Worm (Caenorhabditis elegans) whole organism, L3 larva: Measurements from ENCODE around the gene ZK1073.2.

ENCODE experiments used
- R02D3.7 ChIP-seq: fragments of 150-350 bp; optimal IDR thresholded peaks from 2 replicates; lab custom pipeline; 2014; ENCODE audit warnings: missing biosample characterization, missing genetic modification characterization
- ZK546.5 ChIP-seq: sonication (generic microtip); optimal IDR thresholded peaks from 2 replicates; lab custom pipeline; 2017; ENCODE audit warnings: missing biosample characterization, missing genetic modification characterization
- ama-1 ChIP-seq: fragments of 150-350 bp; optimal IDR thresholded peaks from 2 replicates; lab custom pipeline; 2018
- ceh-16 ChIP-seq: sonication (generic microtip); optimal IDR thresholded peaks from 2 replicates; lab custom pipeline; 2017; ENCODE audit warnings: missing biosample characterization, missing genetic modification characterization
- ceh-28 ChIP-seq: fragments of 150-350 bp; optimal IDR thresholded peaks from 2 replicates; lab custom pipeline; 2014; ENCODE audit warnings: missing biosample characterization, missing genetic modification reagents, missing genetic modification characterization
- ceh-9 ChIP-seq: sonication (generic microtip); optimal IDR thresholded peaks from 2 replicates; lab custom pipeline; 2018; ENCODE audit warnings: missing biosample characterization, missing genetic modification characterization
- daf-12 ChIP-seq: fragments of 150-350 bp; optimal IDR thresholded peaks from 2 replicates; lab custom pipeline; 2014; ENCODE audit warnings: missing biosample characterization, missing genetic modification reagents, missing genetic modification characterization
- egl-27 ChIP-seq: sonication (generic microtip); optimal IDR thresholded peaks from 4 replicates; lab custom pipeline; 2017; ENCODE audit warnings: missing biosample characterization, missing genetic modification reagents, missing genetic modification characterization
- elt-2 ChIP-seq: sonication (generic microtip); optimal IDR thresholded peaks from 2 replicates; lab custom pipeline; 2016; ENCODE audit warnings: missing genetic modification reagents, mild to moderate bottlenecking, missing genetic modification characterization, missing compliant biosample characterization
- elt-3 ChIP-seq, 3 experiments: fragments of 150-350 bp in 1 of 3; sonication (generic microtip) in 2 of 3; optimal IDR thresholded peaks; 2 replicates in 2 of 3; 4 replicates in 1 of 3; lab custom pipeline; 2014 to 2017; ENCODE audit warnings: missing biosample characterization in 3 of 3, missing genetic modification characterization in 3 of 3
- eor-1 ChIP-seq, 2 experiments: fragments of 150-350 bp; optimal IDR thresholded peaks; 2 replicates each; lab custom pipeline; 2014 to 2018; ENCODE audit warnings: missing biosample characterization in 2 of 2, missing genetic modification characterization in 2 of 2
- fkh-10 ChIP-seq: sonication (generic microtip); optimal IDR thresholded peaks from 2 replicates; lab custom pipeline; 2017; ENCODE audit warnings: missing biosample characterization, missing genetic modification reagents, missing genetic modification characterization
- fos-1 ChIP-seq: fragments of 150-350 bp; optimal IDR thresholded peaks from 2 replicates; lab custom pipeline; 2014; ENCODE audit warnings: missing biosample characterization, missing genetic modification characterization
- hmg-11 ChIP-seq: sonication (generic microtip); optimal IDR thresholded peaks from 2 replicates; lab custom pipeline; 2016; ENCODE audit warnings: missing genetic modification characterization, missing compliant biosample characterization
- jun-1 ChIP-seq: fragments of 150-350 bp; optimal IDR thresholded peaks from 2 replicates; lab custom pipeline; 2014; ENCODE audit warnings: missing biosample characterization, missing genetic modification reagents, missing genetic modification characterization
- lin-15B ChIP-seq: fragments of 150-350 bp; optimal IDR thresholded peaks from 2 replicates; lab custom pipeline; 2014; ENCODE audit warnings: missing biosample characterization, missing genetic modification characterization
- lin-39 ChIP-seq: fragments of 150-350 bp; optimal IDR thresholded peaks from 2 replicates; lab custom pipeline; 2018; ENCODE audit warnings: missing biosample characterization, missing genetic modification reagents, missing genetic modification characterization
- mml-1 ChIP-seq: fragments of 150-350 bp; sonication (generic microtip); optimal IDR thresholded peaks from 3 replicates; lab custom pipeline; 2014; ENCODE audit warnings: missing biosample characterization, missing genetic modification characterization
- nfya-1 ChIP-seq: sonication (generic microtip); optimal IDR thresholded peaks from 2 replicates; lab custom pipeline; 2017; ENCODE audit warnings: missing genetic modification characterization, mild to moderate bottlenecking, missing compliant biosample characterization, antibody characterized with exemption, moderate library complexity; ENCODE audit not compliant: insufficient read depth
- nhr-11 ChIP-seq: fragments of 150-350 bp; optimal IDR thresholded peaks from 2 replicates; lab custom pipeline; 2014; ENCODE audit warnings: missing biosample characterization, missing genetic modification characterization
- nhr-237 ChIP-seq: fragments of 150-350 bp; optimal IDR thresholded peaks from 2 replicates; lab custom pipeline; 2014; ENCODE audit warnings: missing biosample characterization, missing genetic modification characterization
- nhr-25 ChIP-seq: sonication (generic microtip); optimal IDR thresholded peaks from 2 replicates; lab custom pipeline; 2017; ENCODE audit warnings: missing biosample characterization, missing genetic modification characterization
- nhr-28 ChIP-seq: fragments of 150-350 bp; optimal IDR thresholded peaks from 2 replicates; lab custom pipeline; 2014; ENCODE audit warnings: missing biosample characterization, missing genetic modification characterization
- nhr-43 ChIP-seq: sonication (generic microtip); optimal IDR thresholded peaks from 2 replicates; lab custom pipeline; 2016; ENCODE audit warnings: mild to moderate bottlenecking, missing genetic modification characterization, missing compliant biosample characterization; ENCODE audit not compliant: poor library complexity, severe bottlenecking
- nhr-67 ChIP-seq: fragments of 150-350 bp; optimal IDR thresholded peaks from 2 replicates; lab custom pipeline; 2014; ENCODE audit warnings: missing biosample characterization, missing genetic modification characterization
- nhr-76 ChIP-seq: fragments of 150-350 bp; sonication (generic microtip); optimal IDR thresholded peaks from 5 replicates; lab custom pipeline; 2014; ENCODE audit warnings: missing biosample characterization, missing genetic modification characterization
- nhr-77 ChIP-seq: fragments of 150-350 bp; optimal IDR thresholded peaks from 2 replicates; lab custom pipeline; 2014; ENCODE audit warnings: missing biosample characterization, missing genetic modification characterization
- pqm-1 ChIP-seq: fragments of 150-350 bp; optimal IDR thresholded peaks from 2 replicates; lab custom pipeline; 2017; ENCODE audit warnings: missing biosample characterization, missing genetic modification characterization, inconsistent platforms
- sea-2 ChIP-seq: fragments of 150-350 bp; sonication (generic microtip); optimal IDR thresholded peaks from 4 replicates; lab custom pipeline; 2014; ENCODE audit warnings: missing biosample characterization, missing genetic modification reagents, missing genetic modification characterization
- tbx-2 ChIP-seq: sonication (generic microtip); optimal IDR thresholded peaks from 2 replicates; lab custom pipeline; 2016; ENCODE audit warnings: mild to moderate bottlenecking, missing genetic modification characterization, missing compliant biosample characterization
- unc-39 ChIP-seq: sonication (generic microtip); optimal IDR thresholded peaks from 4 replicates; lab custom pipeline; 2017; ENCODE audit warnings: missing biosample characterization, missing genetic modification characterization
- unc-62 ChIP-seq: fragments of 150-350 bp; sonication (generic microtip); optimal IDR thresholded peaks from 4 replicates; lab custom pipeline; 2014; ENCODE audit warnings: missing biosample characterization, missing genetic modification reagents, missing genetic modification characterization
- ztf-11 ChIP-seq: fragments of 150-350 bp; optimal IDR thresholded peaks from 2 replicates; lab custom pipeline; 2014; ENCODE audit warnings: missing biosample characterization, missing genetic modification characterization
- ztf-4 ChIP-seq: fragments of 150-350 bp; optimal IDR thresholded peaks from 2 replicates; lab custom pipeline; 2014; ENCODE audit warnings: missing biosample characterization, missing genetic modification characterization

Gene ZK1073.2

ce11 chrX:16099251-16099650, 4.2 kb upstream of the ZK1073.2 start:
- TF ChIP-seq sea-2 (no peak), nhr-25 (tag; lab: Kevin White, UChicago) (no peak), pqm-1 (tag; lab: Kevin White, UChicago) (no peak), hmg-11 (tag; lab: Kevin White, UChicago) (no peak), lin-15B (tag; lab: Kevin White, UChicago) (no peak), jun-1 (tag; lab: Kevin White, UChicago) (no peak), nhr-76 (no peak), nhr-77 (no peak), elt-2 (tag; lab: Kevin White, UChicago) (no peak), nhr-67 (tag; lab: Kevin White, UChicago) (no peak)

DNA sequence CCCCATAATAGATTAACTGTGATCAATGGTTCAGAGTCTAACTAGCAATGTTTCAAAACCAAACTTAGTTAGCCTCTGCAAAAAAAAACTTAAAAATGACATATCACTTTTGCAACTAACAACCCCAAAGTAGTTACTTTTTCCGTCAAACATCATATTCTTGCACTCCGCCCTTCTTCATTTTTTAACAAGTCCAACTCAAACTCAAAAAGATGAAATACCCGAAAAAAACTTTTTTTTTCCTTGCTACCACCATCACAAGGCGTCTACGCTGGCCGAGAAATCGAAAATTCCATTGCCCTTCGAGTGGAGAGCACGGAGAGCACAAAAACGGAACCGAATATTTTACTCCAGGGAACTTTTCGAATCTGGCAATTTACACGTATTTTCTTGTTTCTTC, 2.4 kb downstream of the ZK1073.2 start:
- TF ChIP-seq nhr-67 (tag; lab: Kevin White, UChicago): no peak
- no peak for TF ChIP-seq nhr-76
- no peak for TF ChIP-seq ceh-28 (tag; lab: Kevin White, UChicago)
- no peak for TF ChIP-seq ceh-16 (tag; lab: Kevin White, UChicago)
- TF ChIP-seq unc-62: no peak
- no peak for TF ChIP-seq elt-3 (tag; optimal IDR thresholded peaks at IDR 0.05; lab: Kevin White, UChicago)
- TF ChIP-seq daf-12 (tag; lab: Kevin White, UChicago): no peak
- no peak for TF ChIP-seq ztf-11
- TF ChIP-seq ama-1: no peak
- no peak for TF ChIP-seq nhr-11 (tag; lab: Kevin White, UChicago)
- TF ChIP-seq tbx-2: no peak

DNA sequence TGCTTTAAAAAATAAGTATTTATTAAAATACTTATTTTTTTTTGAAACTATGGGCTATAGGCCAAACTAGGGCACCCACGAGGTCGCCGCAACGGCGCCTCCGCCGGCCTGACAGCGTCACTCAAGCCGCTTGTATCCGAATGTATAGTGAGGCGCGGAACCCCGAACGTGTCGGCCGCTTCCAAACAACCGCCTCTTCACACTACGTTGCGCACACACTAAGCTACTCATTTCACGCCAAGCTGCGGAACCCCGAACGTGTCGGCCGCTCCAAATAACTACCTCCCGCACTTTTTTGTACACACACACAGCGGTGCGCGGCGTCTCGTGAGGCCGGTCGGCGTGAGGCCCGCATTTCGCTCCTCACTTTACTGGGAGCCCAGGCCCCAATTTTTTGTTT, 9.4 kb downstream of the ZK1073.2 start:
- TF ChIP-seq nhr-76: no peak
- TF ChIP-seq ceh-9 (tag; lab: Kevin White, UChicago): no peak
- no peak for TF ChIP-seq ztf-4 (tag; lab: Kevin White, UChicago)
- TF ChIP-seq ceh-16 (tag; lab: Kevin White, UChicago): no peak
- TF ChIP-seq egl-27 (tag; lab: Kevin White, UChicago): no peak
- TF ChIP-seq nhr-237 (tag; lab: Kevin White, UChicago): no peak
- no peak for TF ChIP-seq jun-1 (tag; lab: Kevin White, UChicago)
- no peak for TF ChIP-seq R02D3.7
- TF ChIP-seq nhr-28 (tag; lab: Kevin White, UChicago): no peak
- no peak for TF ChIP-seq nhr-25 (tag; lab: Kevin White, UChicago)
- TF ChIP-seq ceh-28 (tag; lab: Kevin White, UChicago): no peak
- no peak for TF ChIP-seq eor-1 (tag; optimal IDR thresholded peaks at IDR 0.05; lab: Kevin White, UChicago)
- TF ChIP-seq unc-62: no peak
- TF ChIP-seq unc-39: no peak
- TF ChIP-seq daf-12 (tag; lab: Kevin White, UChicago): no peak
- no peak for TF ChIP-seq ama-1
- TF ChIP-seq, all 47 proteins: peak for 0

ce11 chrX:16113996-16114395, 10.5 kb downstream of the ZK1073.2 start:
- no peak for TF ChIP-seq ZK546.5 (tag; lab: Kevin White, UChicago)
- peak; percentile 10 for TF ChIP-seq fkh-10 (GFP tag; lab: Kevin White, UChicago)

ce11 chrX:16116279-16116678, 12.8 kb downstream of the ZK1073.2 start:
- peak; percentile 62 for TF ChIP-seq fkh-10 (GFP tag; lab: Kevin White, UChicago)
- TF ChIP-seq nhr-43 (tag; lab: Kevin White, UChicago): no peak
- TF ChIP-seq elt-2 (tag; lab: Kevin White, UChicago): no peak
- TF ChIP-seq lin-39: peak; percentile 1
- no peak for TF ChIP-seq unc-39
- no peak for TF ChIP-seq nhr-237 (tag; lab: Kevin White, UChicago)
- TF ChIP-seq ama-1: no peak
- no peak for TF ChIP-seq fos-1 (tag; lab: Kevin White, UChicago)

ce11 chrX:16117176-16117575, 13.7 kb downstream of the ZK1073.2 start:
- TF ChIP-seq pqm-1 (tag; lab: Kevin White, UChicago) (no peak), nfya-1 (tag; lab: Kevin White, UChicago) (no peak), ztf-4 (tag; lab: Kevin White, UChicago) (no peak), lin-15B (tag; lab: Kevin White, UChicago) (no peak), nhr-76 (no peak), sea-2 (no peak), mml-1 (tag; lab: Kevin White, UChicago) (no peak), hmg-11 (tag; lab: Kevin White, UChicago) (no peak), elt-2 (tag; lab: Kevin White, UChicago) (no peak), daf-12 (tag; lab: Kevin White, UChicago) (no peak), elt-3 (tag; optimal IDR thresholded peaks at IDR 0.05; lab: Kevin White, UChicago) (no peak)
- TF ChIP-seq, all 47 proteins: peak for 0
